Worm (Caenorhabditis elegans) whole organism, L4 larva: ENCODE results near the gene aat-2.
A peak's percentile ranks its signal among the peaks of the same experiment; 100 is the strongest.

Experiments used
- F37D6.2 ChIP-seq: sonication (generic microtip); optimal IDR thresholded peaks from 2 replicates; lab custom pipeline; 2016; ENCODE audit warnings: mild to moderate bottlenecking, missing genetic modification characterization, missing compliant biosample characterization
- R02D3.7 ChIP-seq: fragments of 150-350 bp; sonication (generic microtip); optimal IDR thresholded peaks from 3 replicates; lab custom pipeline; 2014; ENCODE audit warnings: missing biosample characterization, missing genetic modification characterization
- Y75B8A.6 ChIP-seq: fragments of 200-800 bp; sonication (Bioruptor generic); IDR thresholded peaks from 2 replicates; pipeline ENCODE4 v1.3.6; 2022; ENCODE audit warnings: missing genetic modification reagents, missing genetic modification characterization, missing compliant biosample characterization
- ZK337.2 ChIP-seq: fragments of 200-800 bp; sonication (Bioruptor generic); IDR thresholded peaks from 2 replicates; pipeline ENCODE4 v1.3.6; 2022; ENCODE audit warnings: missing genetic modification reagents, missing genetic modification characterization, missing compliant biosample characterization
- aha-1 ChIP-seq: fragments of 150-350 bp; peaks from one replicate; lab custom pipeline; 2014; ENCODE audit warnings: missing biosample characterization, missing genetic modification characterization
- aly-2 ChIP-seq: sonication (generic microtip); optimal IDR thresholded peaks from 2 replicates; lab custom pipeline; 2018; ENCODE audit warnings: missing biosample characterization, missing genetic modification characterization
- arid-1 ChIP-seq: fragments of 200-800 bp; sonication (Bioruptor generic); conservative IDR thresholded peaks from 2 replicates; pipeline ENCODE4 v1.3.6; 2022; ENCODE audit warnings: missing genetic modification reagents, missing genetic modification characterization, missing compliant biosample characterization
- ces-1 ChIP-seq: fragments of 150-350 bp; sonication (generic microtip); optimal IDR thresholded peaks from 4 replicates; lab custom pipeline; 2014; ENCODE audit warnings: missing biosample characterization, missing genetic modification reagents, missing genetic modification characterization
- daf-12 ChIP-seq: fragments of 150-350 bp; optimal IDR thresholded peaks from 2 replicates; lab custom pipeline; 2014; ENCODE audit warnings: missing biosample characterization, missing genetic modification reagents, missing genetic modification characterization
- daf-16 ChIP-seq, 3 experiments: sonication (generic microtip); optimal IDR thresholded peaks; 2 replicates each; lab custom pipeline; 2016 to 2017; ENCODE audit warnings: missing genetic modification characterization in 3 of 3, missing genetic modification reagents in 3 of 3, mild to moderate bottlenecking in 2 of 3, missing compliant biosample characterization in 2 of 3, missing biosample characterization in 1 of 3, moderate library complexity in 1 of 3
- dmd-6 ChIP-seq: fragments of 200-800 bp; sonication (Bioruptor generic); IDR thresholded peaks from 2 replicates; pipeline ENCODE4 v1.3.6; 2022; ENCODE audit warnings: missing genetic modification reagents, missing genetic modification characterization, missing compliant biosample characterization
- dve-1 ChIP-seq: sonication (generic microtip); optimal IDR thresholded peaks from 2 replicates; lab custom pipeline; 2017; ENCODE audit warnings: antibody characterized with exemption, mild to moderate bottlenecking, missing genetic modification characterization, missing compliant biosample characterization; ENCODE audit not compliant: insufficient read depth
- fkh-10 ChIP-seq: fragments of 150-350 bp; optimal IDR thresholded peaks from 2 replicates; lab custom pipeline; 2014; ENCODE audit warnings: missing biosample characterization, missing genetic modification reagents, missing genetic modification characterization
- gei-8 ChIP-seq: fragments of 200-800 bp; sonication (Bioruptor generic); optimal IDR thresholded peaks from 2 replicates; lab custom pipeline; 2018; ENCODE audit warnings: mild to moderate bottlenecking, missing genetic modification characterization, missing compliant biosample characterization
- hif-1 ChIP-seq, 2 experiments: sonication (generic microtip); optimal IDR thresholded peaks; 2 replicates each; lab custom pipeline; 2016 to 2017; ENCODE audit warnings: missing compliant biosample characterization in 2 of 2, missing genetic modification characterization in 2 of 2, missing genetic modification reagents in 2 of 2, missing genotype in 2 of 2, mild to moderate bottlenecking in 1 of 2
- hlh-11 ChIP-seq: fragments of 200-800 bp; sonication (Bioruptor generic); optimal IDR thresholded peaks from 2 replicates; lab custom pipeline; 2018; ENCODE audit warnings: mild to moderate bottlenecking, missing genetic modification characterization, missing compliant biosample characterization
- hmg-1.1 ChIP-seq: fragments of 200-800 bp; sonication (Bioruptor generic); IDR thresholded peaks from 2 replicates; pipeline ENCODE4 v1.3.6; 2022; ENCODE audit warnings: missing genetic modification reagents, missing genetic modification characterization, missing compliant biosample characterization
- lim-7 ChIP-seq: fragments of 200-800 bp; sonication (Bioruptor generic); IDR thresholded peaks from 2 replicates; pipeline ENCODE4 v1.3.6; 2022; ENCODE audit warnings: missing genetic modification characterization, missing compliant biosample characterization
- lir-3 ChIP-seq: sonication (generic microtip); optimal IDR thresholded peaks from 2 replicates; lab custom pipeline; 2016; ENCODE audit warnings: mild to moderate bottlenecking, missing genetic modification characterization, missing compliant biosample characterization
- lsy-2 ChIP-seq, 2 experiments: fragments of 150-350 bp in 1 of 2; sonication (generic microtip) in 1 of 2; optimal IDR thresholded peaks; 2 replicates each; lab custom pipeline; 2014 to 2017; ENCODE audit warnings: missing biosample characterization in 2 of 2, missing genetic modification characterization in 2 of 2
- mdl-1 ChIP-seq, 2 experiments: fragments of 150-350 bp in 1 of 2; sonication (generic microtip) in 1 of 2; optimal IDR thresholded peaks; 2 replicates each; lab custom pipeline; 2014 to 2017; ENCODE audit warnings: missing biosample characterization in 2 of 2, missing genetic modification characterization in 2 of 2
- mdt-29 ChIP-seq: fragments of 200-800 bp; sonication (Bioruptor generic); IDR thresholded peaks from 2 replicates; pipeline ENCODE4 v1.3.6; 2022; ENCODE audit warnings: missing genetic modification reagents, missing genetic modification characterization, missing compliant biosample characterization
- mes-2 ChIP-seq: sonication (generic microtip); optimal IDR thresholded peaks from 2 replicates; lab custom pipeline; 2016; ENCODE audit warnings: missing genotype, mild to moderate bottlenecking, missing genetic modification characterization, missing compliant biosample characterization; ENCODE audit not compliant: poor library complexity, severe bottlenecking
- mxl-3 ChIP-seq: fragments of 200-800 bp; sonication (Bioruptor generic); optimal IDR thresholded peaks from 2 replicates; lab custom pipeline; 2018; ENCODE audit warnings: mild to moderate bottlenecking, missing genetic modification characterization, missing compliant biosample characterization
- nhr-102 ChIP-seq: sonication (generic microtip); optimal IDR thresholded peaks from 2 replicates; lab custom pipeline; 2016; ENCODE audit warnings: mild to moderate bottlenecking, missing genetic modification characterization, moderate library complexity, missing compliant biosample characterization
- nhr-28 ChIP-seq: fragments of 150-350 bp; optimal IDR thresholded peaks from 2 replicates; lab custom pipeline; 2014; ENCODE audit warnings: missing biosample characterization, missing genetic modification characterization
- nhr-76 ChIP-seq: fragments of 150-350 bp; optimal IDR thresholded peaks from 2 replicates; lab custom pipeline; 2014; ENCODE audit warnings: missing biosample characterization, missing genetic modification characterization
- nhr-77 ChIP-seq: fragments of 150-350 bp; optimal IDR thresholded peaks from 2 replicates; lab custom pipeline; 2014; ENCODE audit warnings: missing biosample characterization, missing genetic modification characterization
- sdz-12 ChIP-seq: fragments of 200-800 bp; sonication (Bioruptor generic); optimal IDR thresholded peaks from 2 replicates; lab custom pipeline; 2018; ENCODE audit warnings: mild to moderate bottlenecking, missing genetic modification characterization, missing compliant biosample characterization
- unc-62 ChIP-seq, 3 experiments: fragments of 150-350 bp in 1 of 3; sonication (generic microtip); optimal IDR thresholded peaks in 2 of 3; peaks in 1 of 3; 1 replicate in 1 of 3; 2 replicates in 2 of 3; lab custom pipeline; 2014 to 2017; ENCODE audit warnings: missing biosample characterization in 3 of 3, missing genetic modification characterization in 3 of 3, missing genetic modification reagents in 3 of 3, missing genotype in 1 of 3
- zfp-2 ChIP-seq: sonication (generic microtip); optimal IDR thresholded peaks from 2 replicates; lab custom pipeline; 2016; ENCODE audit warnings: mild to moderate bottlenecking, missing genetic modification characterization, missing compliant biosample characterization
- zip-11 ChIP-seq: fragments of 200-800 bp; sonication (Bioruptor generic); IDR thresholded peaks from 2 replicates; pipeline ENCODE4 v1.3.6; 2022; ENCODE audit warnings: missing genetic modification characterization, missing compliant biosample characterization

aat-2 gene

ce11 chrV:9272624-9273023 is 26.5 kb upstream of the aat-2 start:
- TF ChIP-seq arid-1 (GFP tag; lab: Robert Waterston, UW) (no peak), daf-12 (tag; lab: Kevin White, UChicago) (no peak), zfp-2 (tag; lab: Kevin White, UChicago) (no peak), lim-7 (GFP tag; lab: Robert Waterston, UW) (no peak)

ce11 chrV:9271835-9272234 is 25.7 kb upstream of the aat-2 start:
- TF ChIP-seq unc-62 (GFP tag; optimal IDR thresholded peaks at IDR 0.05 in 1 of 2; lab: Kevin White, UChicago) (peak in 1 of 2 experiments; percentile 84), unc-62 (tag; optimal IDR thresholded peaks at IDR 0.05; lab: Kevin White, UChicago) (no peak), mes-2 (tag; lab: Kevin White, UChicago) (no peak)

ce11 chrV:9270442-9270841 is 24.3 kb upstream of the aat-2 start:
- TF ChIP-seq mdt-29 (GFP tag; lab: Robert Waterston, UW) (no peak), F37D6.2 (tag; lab: Kevin White, UChicago) (no peak), fkh-10 (GFP tag; lab: Kevin White, UChicago) (peak; percentile 29), daf-16 (GFP tag; optimal IDR thresholded peaks at IDR 0.05; lab: Kevin White, UChicago) (peak in 1 of 2 experiments; percentile 6), daf-16 (tag; optimal IDR thresholded peaks at IDR 0.05; lab: Kevin White, UChicago) (no peak), hlh-11 (tag; lab: Kevin White, UChicago) (peak; percentile 32), hmg-1.1 (GFP tag; lab: Robert Waterston, UW) (peak; percentile 41; the same call in 1 of the 2 replicates), hif-1 (tag; optimal IDR thresholded peaks at IDR 0.05; lab: Kevin White, UChicago) (peak in 1 of 2 experiments; percentile 9), mdl-1 (tag; optimal IDR thresholded peaks at IDR 0.05; lab: Kevin White, UChicago) (peak in 1 of 2 experiments; percentile 6), ZK337.2 (no peak), dve-1 (no peak), nhr-102 (tag; lab: Kevin White, UChicago) (no peak), unc-62 (GFP tag; optimal IDR thresholded peaks at IDR 0.05 in 1 of 2; lab: Kevin White, UChicago) (peak in 1 of 2 experiments; percentile 92), unc-62 (tag; optimal IDR thresholded peaks at IDR 0.05; lab: Kevin White, UChicago) (no peak), nhr-76 (tag; lab: Kevin White, UChicago) (no peak)

DNA sequence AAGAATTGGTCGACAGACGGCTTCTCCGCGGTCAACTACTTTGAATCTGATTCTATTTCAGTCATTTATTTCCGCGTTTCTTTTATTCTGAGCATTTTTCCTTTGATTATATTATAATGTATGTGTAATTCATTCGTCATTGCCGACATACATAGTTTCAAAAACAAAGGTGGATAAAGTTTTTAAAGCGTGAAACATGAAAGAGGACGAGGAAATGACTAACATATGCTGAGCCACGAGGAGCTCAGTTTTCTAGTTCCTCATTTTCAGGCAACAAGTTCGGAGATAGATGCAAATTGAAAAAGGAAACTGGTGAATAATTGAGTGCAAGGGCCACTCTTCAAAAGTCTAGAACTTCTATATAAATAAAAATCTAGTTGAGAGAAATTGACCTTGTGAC is 22.0 kb upstream of the aat-2 start:
- TF ChIP-seq lir-3 (tag; lab: Kevin White, UChicago) (no peak), aha-1 (tag; lab: Kevin White, UChicago) (peak; percentile 86), aly-2 (tag; lab: Kevin White, UChicago) (no peak), zip-11 (GFP tag; lab: Robert Waterston, UW) (no peak), R02D3.7 (no peak)
- TF ChIP-seq, all 104 proteins: peak for 1

DNA sequence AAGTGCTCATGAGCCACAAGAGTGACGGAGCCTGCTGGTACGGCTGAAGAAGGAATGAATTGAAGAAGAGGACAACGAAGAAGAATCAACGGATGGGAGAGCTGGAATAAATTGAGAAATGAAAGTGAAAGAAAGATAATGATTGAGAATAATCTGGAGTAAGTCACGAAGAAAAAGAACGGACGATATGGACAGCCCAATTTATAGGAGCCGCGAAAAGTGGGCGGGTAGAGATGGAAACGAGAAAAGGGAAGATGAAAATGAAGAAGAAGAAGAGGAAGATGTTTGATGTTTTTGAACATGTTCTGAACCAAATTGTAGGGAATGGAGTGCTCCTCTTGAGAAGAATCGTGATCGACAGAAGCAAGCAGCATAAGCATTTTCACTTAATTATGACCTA is 20.2 kb upstream of the aat-2 start, which contains the start of gene slc-17.7:
slc-17.7 (minus strand) TSS at position 101 of the 400 bp plus-strand sequence.
- TF ChIP-seq lsy-2 (tag; optimal IDR thresholded peaks at IDR 0.05; lab: Kevin White, UChicago) (no peak), R02D3.7 (no peak), gei-8 (no peak), hif-1 (tag; optimal IDR thresholded peaks at IDR 0.05; lab: Kevin White, UChicago) (no peak), nhr-77 (tag; lab: Kevin White, UChicago) (no peak), mxl-3 (GFP tag; lab: Kevin White, UChicago) (no peak), sdz-12 (GFP tag; lab: Kevin White, UChicago) (no peak), hmg-1.1 (GFP tag; lab: Robert Waterston, UW) (no peak), ces-1 (GFP tag; lab: Kevin White, UChicago) (no peak)

DNA sequence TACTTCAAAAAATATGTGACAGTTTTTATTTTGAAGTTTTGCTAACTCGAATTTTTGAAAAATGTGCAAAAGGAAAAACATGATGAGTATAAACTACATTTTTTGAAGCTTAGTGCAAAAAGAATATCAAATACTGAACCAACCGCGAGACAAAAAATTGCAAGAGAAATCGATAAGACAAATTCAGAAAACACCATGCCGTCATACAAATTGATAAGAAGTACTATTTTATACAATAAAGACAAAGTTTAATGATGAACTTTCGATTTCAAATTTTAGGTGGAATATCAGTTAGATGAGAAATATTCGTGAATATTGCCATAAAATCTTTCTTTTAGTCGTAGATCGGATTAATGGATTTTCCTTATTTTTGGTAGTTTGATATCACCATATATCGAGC is 16.5 kb upstream of the aat-2 start:
- TF ChIP-seq daf-16 (GFP tag; optimal IDR thresholded peaks at IDR 0.05; lab: Kevin White, UChicago) (no peak), daf-16 (tag; optimal IDR thresholded peaks at IDR 0.05; lab: Kevin White, UChicago) (peak; percentile 52), nhr-77 (tag; lab: Kevin White, UChicago) (peak; percentile 7), dmd-6 (peak; percentile 47), nhr-28 (peak; percentile 43), hif-1 (tag; optimal IDR thresholded peaks at IDR 0.05; lab: Kevin White, UChicago) (no peak), Y75B8A.6 (no peak), dve-1 (peak; percentile 22)
- TF ChIP-seq, all 104 proteins: peak for 5
